Fruit fly (Drosophila melanogaster) whole organism, embryonic: Measurements from ENCODE around the gene gukh.

ENCODE experiments used
- Antp ChIP-seq: fragments of 200-800 bp; sonication (Bioruptor generic); optimal IDR thresholded peaks from 3 replicates; lab custom pipeline; 2016; ENCODE audit warnings: missing biosample characterization, missing genetic modification characterization
- B-H1 ChIP-seq: fragments of 200-800 bp; sonication (Bioruptor generic); IDR thresholded peaks from 3 replicates; pipeline ENCODE4 v1.3.6; 2022; ENCODE audit warnings: missing biosample characterization, missing genetic modification characterization
- CG10654 ChIP-seq: fragments of 200-800 bp; sonication (Bioruptor generic); optimal IDR thresholded peaks from 2 replicates; lab custom pipeline; 2016; ENCODE audit warnings: missing biosample characterization, missing genetic modification characterization
- CG10959 ChIP-seq: fragments of 200-800 bp; sonication (Bioruptor generic); IDR thresholded peaks from 2 replicates; pipeline ENCODE4 v1.3.6; 2022; ENCODE audit warnings: missing biosample characterization, missing genetic modification characterization
- CG10979 ChIP-seq: fragments of 200-800 bp; sonication (Bioruptor generic); optimal IDR thresholded peaks from 2 replicates; lab custom pipeline; 2018; ENCODE audit warnings: missing biosample characterization, mild to moderate bottlenecking, missing genetic modification characterization, moderate library complexity
- CG11093 ChIP-seq: fragments of 200-800 bp; sonication (Bioruptor generic); IDR thresholded peaks from 3 replicates; pipeline ENCODE4 v1.3.6; 2022; ENCODE audit warnings: missing biosample characterization, missing genetic modification characterization
- CG11695 ChIP-seq: fragments of 200-800 bp; sonication (Bioruptor generic); IDR thresholded peaks from 3 replicates; pipeline ENCODE4 v1.3.6; 2022; ENCODE audit warnings: missing biosample characterization, missing genetic modification characterization
- CG12219 ChIP-seq: fragments of 200-800 bp; sonication (Bioruptor generic); optimal IDR thresholded peaks from 3 replicates; lab custom pipeline; 2018; ENCODE audit warnings: missing biosample characterization, mild to moderate bottlenecking, missing genetic modification characterization
- CG12744 ChIP-seq: fragments of 200-800 bp; sonication (Bioruptor generic); optimal IDR thresholded peaks from 2 replicates; lab custom pipeline; 2016; ENCODE audit warnings: missing biosample characterization, missing genetic modification characterization
- CG13775 ChIP-seq: fragments of 200-800 bp; sonication (Bioruptor generic); optimal IDR thresholded peaks from 3 replicates; lab custom pipeline; 2017; ENCODE audit warnings: missing biosample characterization, mild to moderate bottlenecking, missing genetic modification characterization
- CG15073 ChIP-seq: fragments of 200-800 bp; sonication (Bioruptor generic); optimal IDR thresholded peaks from 2 replicates; lab custom pipeline; 2016; ENCODE audit warnings: missing biosample characterization, missing genetic modification characterization
- CG16779 ChIP-seq: fragments of 200-800 bp; sonication (Bioruptor generic); IDR thresholded peaks from 2 replicates; pipeline ENCODE4 v1.3.6; 2022; ENCODE audit warnings: missing biosample characterization, missing genetic modification characterization
- CG18599 ChIP-seq: fragments of 200-800 bp; sonication (Bioruptor generic); optimal IDR thresholded peaks from 3 replicates; lab custom pipeline; 2017; ENCODE audit warnings: missing biosample characterization, missing genetic modification characterization, mild to moderate bottlenecking, moderate library complexity, missing genetic modification reagents
- CG18619 ChIP-seq: fragments of 200-800 bp; sonication (Bioruptor generic); optimal IDR thresholded peaks from 3 replicates; lab custom pipeline; 2017; ENCODE audit warnings: missing biosample characterization, mild to moderate bottlenecking, missing genetic modification characterization
- CG2129 ChIP-seq: fragments of 200-800 bp; sonication (Bioruptor generic); IDR thresholded peaks from 2 replicates; pipeline ENCODE4 v1.3.6; 2022; ENCODE audit warnings: missing biosample characterization, missing genetic modification characterization; ENCODE audit not compliant: partially characterized antibody
- CG30431 ChIP-seq: fragments of 200-800 bp; sonication (Bioruptor generic); optimal IDR thresholded peaks from 2 replicates; lab custom pipeline; 2017; ENCODE audit warnings: missing biosample characterization, missing genetic modification characterization
- CG34376 ChIP-seq: fragments of 200-800 bp; sonication (Bioruptor generic); optimal IDR thresholded peaks from 2 replicates; lab custom pipeline; 2018; ENCODE audit warnings: missing biosample characterization, mild to moderate bottlenecking, missing genetic modification characterization
- CG43689 ChIP-seq: fragments of 200-800 bp; sonication (Bioruptor generic); IDR thresholded peaks from 2 replicates; pipeline ENCODE4 v1.3.6; 2022; ENCODE audit warnings: missing biosample characterization, missing genetic modification characterization
- CG4617 ChIP-seq: fragments of 200-800 bp; sonication (Bioruptor generic); optimal IDR thresholded peaks from 3 replicates; lab custom pipeline; 2016; ENCODE audit warnings: missing biosample characterization, missing genetic modification characterization, borderline replicate concordance
- CG7839 ChIP-seq: fragments of 200-800 bp; sonication (Bioruptor generic); optimal IDR thresholded peaks from 3 replicates; lab custom pipeline; 2018; ENCODE audit warnings: missing biosample characterization, mild to moderate bottlenecking, missing genetic modification characterization, moderate library complexity
- CrebB ChIP-seq: fragments of 200-800 bp; sonication (Bioruptor generic); optimal IDR thresholded peaks from 3 replicates; lab custom pipeline; 2018; ENCODE audit warnings: missing biosample characterization, mild to moderate bottlenecking, missing genetic modification characterization
- E2f2 ChIP-seq: fragments of 200-800 bp; sonication (Bioruptor generic); IDR thresholded peaks from 2 replicates; pipeline ENCODE4 v1.3.6; 2022; ENCODE audit warnings: missing biosample characterization, missing genetic modification characterization
- Fer1 ChIP-seq: fragments of 200-800 bp; sonication (Bioruptor generic); optimal IDR thresholded peaks from 2 replicates; lab custom pipeline; 2017; ENCODE audit warnings: missing biosample characterization, mild to moderate bottlenecking, missing genetic modification characterization
- Lim3 ChIP-seq: fragments of 200-800 bp; sonication (Bioruptor generic); IDR thresholded peaks from 2 replicates; pipeline ENCODE4 v1.3.6; 2022; ENCODE audit warnings: missing biosample characterization, missing genetic modification characterization
- MTF-1 ChIP-seq: fragments of 200-800 bp; sonication (Bioruptor generic); optimal IDR thresholded peaks from 2 replicates; lab custom pipeline; 2018; ENCODE audit warnings: missing biosample characterization, mild to moderate bottlenecking, missing genetic modification characterization, borderline replicate concordance
- NC2α ChIP-seq: fragments of 200-800 bp; sonication (Bioruptor generic); optimal IDR thresholded peaks from 2 replicates; lab custom pipeline; 2016; ENCODE audit warnings: missing biosample characterization, missing genetic modification characterization
- Nf-YC ChIP-seq: fragments of 200-800 bp; optimal IDR thresholded peaks from 3 replicates; lab custom pipeline; 2019; ENCODE audit warnings: missing biosample characterization, mild to moderate bottlenecking, missing genetic modification characterization, moderate library complexity
- Ptx1 ChIP-seq: fragments of 200-800 bp; sonication (Bioruptor generic); IDR thresholded peaks from 2 replicates; pipeline ENCODE4 v1.3.6; 2022; ENCODE audit warnings: missing biosample characterization, missing genetic modification characterization
- Sin3A ChIP-seq: fragments of >200 bp; optimal IDR thresholded peaks from 2 replicates; lab custom pipeline; 2018
- Six4 ChIP-seq: fragments of 200-800 bp; sonication (Bioruptor generic); optimal IDR thresholded peaks from 2 replicates; lab custom pipeline; 2016; ENCODE audit warnings: missing biosample characterization, missing genetic modification characterization
- Ssrp ChIP-seq: fragments of 200-800 bp; sonication (Bioruptor generic); optimal IDR thresholded peaks from 2 replicates; lab custom pipeline; 2018; ENCODE audit warnings: missing biosample characterization, mild to moderate bottlenecking, missing genetic modification characterization, moderate library complexity
- aop ChIP-seq: fragments of 200-800 bp; sonication (Bioruptor generic); IDR thresholded peaks from 2 replicates; pipeline ENCODE4 v1.3.6; 2022; ENCODE audit warnings: missing biosample characterization, missing genetic modification characterization
- ems ChIP-seq: fragments of 200-800 bp; sonication (Bioruptor generic); optimal IDR thresholded peaks from 3 replicates; lab custom pipeline; 2016; ENCODE audit warnings: missing biosample characterization, missing genetic modification characterization
- ewg ChIP-seq: fragments of 200-800 bp; sonication (Bioruptor generic); optimal IDR thresholded peaks from 3 replicates; lab custom pipeline; 2017; ENCODE audit warnings: mild to moderate bottlenecking, missing biosample characterization, missing genetic modification reagents, missing genetic modification characterization
- eyg ChIP-seq: fragments of 200-800 bp; sonication (Bioruptor generic); optimal IDR thresholded peaks from 3 replicates; lab custom pipeline; 2016; ENCODE audit warnings: missing biosample characterization, missing genetic modification characterization
- ham ChIP-seq: fragments of 200-800 bp; sonication (Bioruptor generic); IDR thresholded peaks from 2 replicates; pipeline ENCODE4 v1.3.6; 2022; ENCODE audit warnings: missing biosample characterization, missing genetic modification characterization
- jing ChIP-seq: fragments of 200-800 bp; sonication (Bioruptor generic); optimal IDR thresholded peaks from 2 replicates; lab custom pipeline; 2018; ENCODE audit warnings: missing biosample characterization, mild to moderate bottlenecking, missing genetic modification characterization
- kah ChIP-seq: fragments of 200-800 bp; sonication (Bioruptor generic); optimal IDR thresholded peaks from 2 replicates; lab custom pipeline; 2018; ENCODE audit warnings: missing biosample characterization, mild to moderate bottlenecking, missing genetic modification characterization
- oc ChIP-seq: fragments of 200-800 bp; sonication (Bioruptor generic); optimal IDR thresholded peaks from 2 replicates; lab custom pipeline; 2018; ENCODE audit warnings: missing biosample characterization, mild to moderate bottlenecking, missing genetic modification characterization, moderate library complexity
- odd ChIP-seq: fragments of 200-800 bp; sonication (Bioruptor generic); optimal IDR thresholded peaks from 2 replicates; lab custom pipeline; 2017; ENCODE audit warnings: missing biosample characterization, mild to moderate bottlenecking, missing genetic modification characterization
- pfk ChIP-seq: fragments of 200-800 bp; sonication (Bioruptor generic); optimal IDR thresholded peaks from 2 replicates; lab custom pipeline; 2018; ENCODE audit warnings: missing biosample characterization, mild to moderate bottlenecking, missing genetic modification characterization, moderate library complexity
- pho ChIP-seq: fragments of 200-800 bp; sonication (Bioruptor generic); optimal IDR thresholded peaks from 2 replicates; lab custom pipeline; 2016; ENCODE audit warnings: missing biosample characterization, missing genetic modification characterization
- psq ChIP-seq: fragments of 200-800 bp; sonication (Bioruptor generic); optimal IDR thresholded peaks from 2 replicates; lab custom pipeline; 2017; ENCODE audit warnings: missing biosample characterization, missing genetic modification characterization
- sc ChIP-seq, 3 experiments: fragments of >200 bp in 2 of 3; fragments of 200-800 bp in 1 of 3; sonication (Bioruptor generic) in 1 of 3; optimal IDR thresholded peaks; 2 replicates in 2 of 3; 3 replicates in 1 of 3; lab custom pipeline; 2017; ENCODE audit warnings: mild to moderate bottlenecking in 1 of 3, missing biosample characterization in 1 of 3, missing genetic modification characterization in 1 of 3, missing genetic modification reagents in 1 of 3
- schlank ChIP-seq: fragments of 200-800 bp; sonication (Bioruptor generic); optimal IDR thresholded peaks from 2 replicates; lab custom pipeline; 2018; ENCODE audit warnings: missing biosample characterization, mild to moderate bottlenecking, missing genetic modification characterization
- scrt ChIP-seq: fragments of 200-800 bp; sonication (Bioruptor generic); optimal IDR thresholded peaks from 2 replicates; lab custom pipeline; 2018; ENCODE audit warnings: missing biosample characterization, mild to moderate bottlenecking, missing genetic modification characterization, moderate library complexity
- trem ChIP-seq: fragments of 200-800 bp; optimal IDR thresholded peaks from 3 replicates; lab custom pipeline; 2019; ENCODE audit warnings: missing biosample characterization, mild to moderate bottlenecking, missing genetic modification characterization, moderate library complexity
- ttk ChIP-seq: fragments of 200-800 bp; sonication (Bioruptor generic); IDR thresholded peaks from 2 replicates; pipeline ENCODE4 v2.1.2; 2022; ENCODE audit warnings: missing biosample characterization, missing genetic modification characterization
- yki ChIP-seq: fragments of >200 bp; optimal IDR thresholded peaks from 3 replicates; lab custom pipeline; 2018
- zen2 ChIP-seq: fragments of 200-800 bp; sonication (Bioruptor generic); IDR thresholded peaks from 3 replicates; pipeline ENCODE4 v1.3.6; 2022; ENCODE audit warnings: missing biosample characterization, missing genetic modification characterization; ENCODE audit not compliant: partially characterized antibody
- zf30C ChIP-seq: fragments of 200-800 bp; sonication (Bioruptor generic); optimal IDR thresholded peaks from 3 replicates; lab custom pipeline; 2018; ENCODE audit warnings: missing biosample characterization, mild to moderate bottlenecking, missing genetic modification characterization
- zfh2 ChIP-seq: fragments of 200-800 bp; sonication (Bioruptor generic); optimal IDR thresholded peaks from 2 replicates; lab custom pipeline; 2016; ENCODE audit warnings: missing biosample characterization, missing genetic modification characterization

The gukh gene

dm6 chr3R:19027165-19027564 lies 43.3 kb downstream of the gukh start, which contains the start of gene NP15.6 (continued):
- TF ChIP-seq schlank (tag; lab: Kevin White, UChicago), result no peak
- TF ChIP-seq eyg, result no peak
- TF ChIP-seq Lim3 (GFP tag; lab: Robert Waterston, UW), result no peak
- no peak for TF ChIP-seq CG12219 (GFP tag; lab: Kevin White, UChicago)
- TF ChIP-seq Ptx1, result no peak
- TF ChIP-seq sc (optimal IDR thresholded peaks at IDR 0.05; lab: Kevin White, UChicago), result no peak
- no peak for TF ChIP-seq sc (GFP tag; optimal IDR thresholded peaks at IDR 0.05; lab: Kevin White, UChicago)
- no peak for TF ChIP-seq CG34376 (GFP tag; lab: Kevin White, UChicago)
- TF ChIP-seq trem (tag; lab: Kevin White, UChicago), result peak; percentile 39
- no peak for TF ChIP-seq oc (tag; lab: Kevin White, UChicago)
- TF ChIP-seq Nf-YC (tag; lab: Kevin White, UChicago), result no peak
- no peak for TF ChIP-seq yki
- TF ChIP-seq CG12744 (GFP tag; lab: Kevin White, UChicago), result no peak
- no peak for TF ChIP-seq odd (GFP tag; lab: Kevin White, UChicago)
- no peak for TF ChIP-seq CG11695 (GFP tag; lab: Robert Waterston, UW)
- TF ChIP-seq zf30C, result no peak
- TF ChIP-seq ham (GFP tag; lab: Robert Waterston, UW), result no peak
- no peak for TF ChIP-seq CG18599 (GFP tag; lab: Kevin White, UChicago)
- no peak for TF ChIP-seq zfh2 (GFP tag; lab: Kevin White, UChicago)
- no peak for TF ChIP-seq zen2 (GFP tag; lab: Robert Waterston, UW)
- no peak for TF ChIP-seq psq
- TF ChIP-seq B-H1 (GFP tag; lab: Robert Waterston, UW), result no peak
- no peak for TF ChIP-seq CG18619 (GFP tag; lab: Kevin White, UChicago)
- no peak for TF ChIP-seq CG13775 (GFP tag; lab: Kevin White, UChicago)
- no peak for TF ChIP-seq CG7839 (tag; lab: Kevin White, UChicago)
- TF ChIP-seq CG10979, result no peak
- TF ChIP-seq CG10959, result no peak
- no peak for TF ChIP-seq CG16779 (GFP tag; lab: Robert Waterston, UW)
- no peak for TF ChIP-seq CG10654 (GFP tag; lab: Kevin White, UChicago)
- TF ChIP-seq Antp (GFP tag; lab: Kevin White, UChicago), result no peak
- no peak for TF ChIP-seq CG2129 (GFP tag; lab: Robert Waterston, UW)
- no peak for TF ChIP-seq NC2α (GFP tag; lab: Kevin White, UChicago)
- no peak for TF ChIP-seq pho (GFP tag; lab: Kevin White, UChicago)
- TF ChIP-seq ewg (GFP tag; lab: Kevin White, UChicago), result peak; percentile 61
- TF ChIP-seq Ssrp (tag; lab: Kevin White, UChicago), result no peak
- no peak for TF ChIP-seq CG30431 (GFP tag; lab: Kevin White, UChicago)
- no peak for TF ChIP-seq ttk
- no peak for TF ChIP-seq MTF-1 (GFP tag; lab: Kevin White, UChicago)
- TF ChIP-seq scrt (GFP tag; lab: Kevin White, UChicago), result no peak
- TF ChIP-seq E2f2 (GFP tag; lab: Robert Waterston, UW), result peak; percentile 56
- no peak for TF ChIP-seq jing (GFP tag; lab: Kevin White, UChicago)
- TF ChIP-seq CG4617, result peak; percentile 46
- no peak for TF ChIP-seq aop (GFP tag; lab: Robert Waterston, UW)
- TF ChIP-seq CG15073 (GFP tag; lab: Kevin White, UChicago), result no peak
- TF ChIP-seq kah (GFP tag; lab: Kevin White, UChicago), result no peak
- TF ChIP-seq ems (GFP tag; lab: Kevin White, UChicago), result peak; percentile 4
- TF ChIP-seq pfk (GFP tag; lab: Kevin White, UChicago), result no peak
- peak; percentile 3 for TF ChIP-seq Sin3A (lab: Kevin White, UChicago)
- no peak for TF ChIP-seq CrebB (tag; lab: Kevin White, UChicago)
- TF ChIP-seq Six4 (GFP tag; lab: Kevin White, UChicago), result no peak
- TF ChIP-seq CG11093 (GFP tag; lab: Robert Waterston, UW), result no peak
- TF ChIP-seq CG43689, result no peak
- peak; percentile 2 for TF ChIP-seq Fer1
